Worm (Caenorhabditis elegans) whole organism, L3 larva: ENCODE data around the gene Y66D12A.24.

Source experiments
- elt-2 ChIP-seq: sonication (generic microtip); optimal IDR thresholded peaks from 2 replicates; lab custom pipeline; 2016; ENCODE audit warnings: missing genetic modification reagents, mild to moderate bottlenecking, missing genetic modification characterization, missing compliant biosample characterization
- fos-1 ChIP-seq: fragments of 150-350 bp; optimal IDR thresholded peaks from 2 replicates; lab custom pipeline; 2014; ENCODE audit warnings: missing biosample characterization, missing genetic modification characterization
- sea-2 ChIP-seq: fragments of 150-350 bp; sonication (generic microtip); optimal IDR thresholded peaks from 4 replicates; lab custom pipeline; 2014; ENCODE audit warnings: missing biosample characterization, missing genetic modification reagents, missing genetic modification characterization
- snpc-4 ChIP-seq: fragments of 150-350 bp; optimal IDR thresholded peaks from 2 replicates; lab custom pipeline; 2014; ENCODE audit warnings: missing biosample characterization, missing genetic modification characterization

Gene Y66D12A.24

DNA sequence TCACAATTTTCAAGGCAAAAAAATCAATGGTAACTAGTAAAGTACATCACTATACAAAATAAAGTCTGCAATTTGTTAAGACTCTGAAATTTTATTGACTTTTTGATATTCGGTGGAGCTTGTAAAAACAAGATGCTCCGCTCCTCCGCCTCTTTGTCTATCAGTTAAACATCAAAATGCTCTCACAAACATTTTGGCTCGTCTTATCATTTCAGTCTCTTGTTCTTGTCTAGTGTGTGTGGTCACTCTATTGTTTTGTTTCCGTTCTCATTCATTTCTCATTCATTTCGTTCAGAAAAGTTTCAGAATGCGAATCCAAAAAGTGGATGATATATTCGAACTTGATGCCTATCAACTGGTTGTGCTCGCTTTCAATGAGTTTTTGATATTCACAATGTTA, 51.4 kb downstream of the Y66D12A.24 start, which contains the start of gene Y66D12A.13:
TSS of gene Y66D12A.13 (plus strand) at position 301 of the 400 bp plus-strand sequence.
- TF ChIP-seq snpc-4 (no peak), sea-2 (GFP tag; lab: Kevin White, UChicago) (no peak), elt-2 (tag; lab: Kevin White, UChicago) (peak; percentile 23), fos-1 (tag; lab: Kevin White, UChicago) (no peak)
